Worm (Caenorhabditis elegans) whole organism, mixed stage, embryonic: ENCODE results near the gene math-34.
"Not testable (repeated sequence)": the region's sequence is repeated elsewhere in the genome, so short reads cannot be mapped to it uniquely, and the experiment has no call there.

ENCODE experiments used
- bed-3 ChIP-seq: fragments of 200-800 bp; sonication (Bioruptor generic); optimal IDR thresholded peaks from 3 replicates; lab custom pipeline; 2018; ENCODE audit warnings: mild to moderate bottlenecking, missing genetic modification characterization, moderate library complexity, missing compliant biosample characterization
- ceh-39 ChIP-seq: fragments of 150-350 bp; optimal IDR thresholded peaks from 2 replicates; lab custom pipeline; 2014; ENCODE audit warnings: missing biosample characterization, missing genetic modification characterization
- ces-1 ChIP-seq: fragments of 150-350 bp; optimal IDR thresholded peaks from 2 replicates; lab custom pipeline; 2014; ENCODE audit warnings: missing biosample characterization, missing genetic modification reagents, missing genetic modification characterization
- cnd-1 ChIP-seq: fragments of 200-800 bp; sonication (Bioruptor generic); optimal IDR thresholded peaks from 2 replicates; lab custom pipeline; 2018; ENCODE audit warnings: mild to moderate bottlenecking, missing genetic modification characterization, missing compliant biosample characterization
- ham-2 ChIP-seq: fragments of 200-800 bp; sonication (Bioruptor generic); optimal IDR thresholded peaks from 2 replicates; lab custom pipeline; 2018; ENCODE audit warnings: mild to moderate bottlenecking, missing genetic modification characterization, missing compliant biosample characterization
- lsy-2 ChIP-seq: fragments of 150-350 bp; optimal IDR thresholded peaks from 2 replicates; lab custom pipeline; 2014; ENCODE audit warnings: missing biosample characterization, missing genetic modification characterization
- nhr-28 ChIP-seq: fragments of 150-350 bp; optimal IDR thresholded peaks from 2 replicates; lab custom pipeline; 2014; ENCODE audit warnings: missing biosample characterization, missing genetic modification characterization
- nhr-76 ChIP-seq: sonication (generic microtip); optimal IDR thresholded peaks from 2 replicates; lab custom pipeline; 2017; ENCODE audit warnings: missing biosample characterization, missing genetic modification characterization
- sem-2 ChIP-seq: fragments of 200-800 bp; sonication (Bioruptor generic); optimal IDR thresholded peaks from 2 replicates; lab custom pipeline; 2018; ENCODE audit warnings: mild to moderate bottlenecking, missing genetic modification characterization, missing compliant biosample characterization
- snpc-4 ChIP-seq: fragments of 150-350 bp; optimal IDR thresholded peaks from 2 replicates; lab custom pipeline; 2014; ENCODE audit warnings: missing biosample characterization, missing genetic modification characterization
- unc-62 ChIP-seq: fragments of 150-350 bp; optimal IDR thresholded peaks from 2 replicates; lab custom pipeline; 2014; ENCODE audit warnings: missing biosample characterization, missing genetic modification reagents, missing genetic modification characterization
- zip-8 ChIP-seq: fragments of 150-350 bp; optimal IDR thresholded peaks from 2 replicates; lab custom pipeline; 2014; ENCODE audit warnings: missing biosample characterization, missing genetic modification characterization
- ztf-11 ChIP-seq: fragments of 150-350 bp; optimal IDR thresholded peaks from 2 replicates; lab custom pipeline; 2014; ENCODE audit warnings: missing biosample characterization, missing genetic modification characterization

DNA sequence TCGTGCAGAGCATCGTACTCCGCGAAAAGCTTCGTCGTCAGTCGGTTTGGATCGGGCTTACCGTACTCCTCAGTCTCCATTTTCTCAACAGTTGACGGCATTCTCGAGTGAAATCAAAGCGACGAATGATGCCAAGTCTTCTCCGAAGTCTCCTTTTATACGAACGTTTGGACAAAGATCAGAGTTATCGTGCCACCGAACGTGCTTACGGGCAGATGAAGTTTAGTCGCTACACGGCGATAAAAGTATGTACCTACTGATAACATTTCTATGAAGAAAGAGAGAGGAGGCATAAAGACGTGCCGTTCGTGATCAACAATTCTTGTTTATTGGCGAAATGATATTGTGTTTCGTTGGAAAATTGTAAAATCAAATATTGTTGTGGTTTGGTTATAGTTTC, 22.4 kb upstream of the math-34 start, which contains the start of gene F45D11.14:
- not testable (repeated sequence) for TF ChIP-seq snpc-4 (tag; lab: Kevin White, UChicago); bed-3 (GFP tag; lab: Kevin White, UChicago); ztf-11; cnd-1 (tag; lab: Kevin White, UChicago); ham-2 (GFP tag; lab: Kevin White, UChicago); zip-8 (tag; lab: Kevin White, UChicago); ceh-39 (tag; lab: Kevin White, UChicago); sem-2 (GFP tag; lab: Kevin White, UChicago); nhr-28 (tag; lab: Kevin White, UChicago); lsy-2 (tag; lab: Kevin White, UChicago); unc-62; ces-1 (GFP tag; lab: Kevin White, UChicago); nhr-76 (tag; lab: Kevin White, UChicago)
